Worm (Caenorhabditis elegans) whole organism, L3 larva: ENCODE results near the gene ZK1010.10.

ENCODE experiments used
- ama-1 ChIP-seq: fragments of 150-350 bp; optimal IDR thresholded peaks from 2 replicates; lab custom pipeline; 2018
- ceh-16 ChIP-seq: sonication (generic microtip); optimal IDR thresholded peaks from 2 replicates; lab custom pipeline; 2017; ENCODE audit warnings: missing biosample characterization, missing genetic modification characterization
- lsy-12 ChIP-seq: sonication (generic microtip); optimal IDR thresholded peaks from 2 replicates; lab custom pipeline; 2016; ENCODE audit warnings: mild to moderate bottlenecking, missing genetic modification characterization, missing compliant biosample characterization
- pha-4 ChIP-seq: fragments of 150-350 bp; optimal IDR thresholded peaks from 2 replicates; lab custom pipeline; 2014; ENCODE audit warnings: missing biosample characterization, missing genetic modification reagents, missing genetic modification characterization

- TF ChIP-seq lsy-12 (tag; lab: Kevin White, UChicago) (no peak), pha-4 (tag; lab: Kevin White, UChicago) (no peak), ama-1 (lab: Kevin White, UChicago) (no peak), ceh-16 (tag; lab: Kevin White, UChicago) (no peak)
Observed at ce11 chrIII:12993607-12994006, 8.6 kb upstream of the ZK1010.10 start, which contains the start of gene col-97.
